Worm (Caenorhabditis elegans) whole organism, early embryonic: ENCODE measurements around the gene W07G4.8.

ENCODE experiments used
- F13C5.2 ChIP-seq: sonication (generic microtip); optimal IDR thresholded peaks from 2 replicates; lab custom pipeline; 2017; ENCODE audit warnings: mild to moderate bottlenecking, missing genetic modification characterization, inconsistent platforms, missing compliant biosample characterization
- ama-1 ChIP-seq: fragments of 150-350 bp; optimal IDR thresholded peaks from 2 replicates; lab custom pipeline; 2014
- ceh-13 ChIP-seq: fragments of 200-800 bp; sonication (Bioruptor generic); optimal IDR thresholded peaks from 2 replicates; lab custom pipeline; 2018; ENCODE audit warnings: mild to moderate bottlenecking, missing genetic modification characterization, missing compliant biosample characterization
- hmg-4 ChIP-seq: fragments of 200-800 bp; sonication (Bioruptor generic); optimal IDR thresholded peaks from 2 replicates; lab custom pipeline; 2018; ENCODE audit warnings: mild to moderate bottlenecking, missing genetic modification characterization, missing compliant biosample characterization
- pes-1 ChIP-seq: fragments of 200-800 bp; sonication (Bioruptor generic); IDR thresholded peaks from 2 replicates; pipeline ENCODE4 v1.3.6; 2022; ENCODE audit warnings: missing genetic modification reagents, missing genetic modification characterization, missing compliant biosample characterization
- scrt-1 ChIP-seq: fragments of 200-800 bp; sonication (Bioruptor generic); IDR thresholded peaks from 2 replicates; pipeline ENCODE4 v1.3.6; 2022; ENCODE audit warnings: missing genetic modification characterization, missing compliant biosample characterization
- tbx-11 ChIP-seq: fragments of 200-800 bp; sonication (Bioruptor generic); IDR thresholded peaks from 2 replicates; pipeline ENCODE4 v1.3.6; 2022; ENCODE audit warnings: missing genetic modification characterization, missing compliant biosample characterization

DNA sequence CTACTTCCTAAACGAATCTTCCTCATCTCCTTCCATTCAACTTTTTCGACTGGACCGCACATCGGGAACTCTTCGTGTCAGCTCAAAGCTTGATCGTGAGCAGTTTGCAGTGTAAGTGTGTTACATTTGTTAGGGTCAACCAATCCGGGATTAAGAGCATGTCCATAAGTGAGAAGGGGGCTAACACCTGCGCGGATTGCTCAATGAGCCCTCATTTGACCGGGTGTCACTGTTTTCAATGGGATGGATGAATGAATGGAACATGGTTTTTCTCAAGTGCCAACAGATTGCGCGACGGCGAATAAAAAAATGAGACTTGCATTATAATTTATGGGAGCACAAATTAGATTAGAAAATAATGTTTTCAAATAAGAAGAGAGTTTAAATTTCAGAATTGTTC lies 24.1 kb downstream of the W07G4.8 start:
- TF ChIP-seq ama-1 (lab: Kevin White, UChicago) = no peak
- TF ChIP-seq ceh-13 (GFP tag; lab: Kevin White, UChicago) = no peak
- TF ChIP-seq tbx-11 (GFP tag; lab: Robert Waterston, UW) = no peak
- TF ChIP-seq scrt-1 (GFP tag; lab: Robert Waterston, UW) = no peak
- TF ChIP-seq pes-1 (GFP tag; lab: Robert Waterston, UW) = no peak
- TF ChIP-seq hmg-4 (GFP tag; lab: Kevin White, UChicago) = no peak
- no peak for TF ChIP-seq F13C5.2
